Worm (Caenorhabditis elegans) whole organism, young adult: Measurements from ENCODE around the gene T22F3.11.

Experiments
- K12H6.12 ChIP-seq: fragments of 200-800 bp; sonication (Bioruptor generic); optimal IDR thresholded peaks from 2 replicates; lab custom pipeline; 2018; ENCODE audit warnings: mild to moderate bottlenecking, missing genetic modification characterization, missing compliant biosample characterization
- ama-1 ChIP-seq, 3 experiments: fragments of 150-350 bp in 1 of 3; sonication (generic microtip) in 2 of 3; optimal IDR thresholded peaks; 2 replicates each; lab custom pipeline; 2014 to 2018; ENCODE audit warnings: missing biosample characterization in 2 of 3, missing genetic modification characterization in 2 of 3, missing genetic modification reagents in 2 of 3
- aptf-3 ChIP-seq: fragments of 200-800 bp; sonication (Bioruptor generic); IDR thresholded peaks from 2 replicates; pipeline ENCODE4 v1.3.6; 2022; ENCODE audit warnings: missing genetic modification characterization, missing compliant biosample characterization
- attf-3 ChIP-seq: fragments of 200-800 bp; sonication (Bioruptor generic); conservative IDR thresholded peaks from 2 replicates; pipeline ENCODE4 v1.3.6; 2022; ENCODE audit warnings: missing genetic modification reagents, missing genetic modification characterization, missing compliant biosample characterization
- bed-2 ChIP-seq: fragments of 200-800 bp; sonication (Bioruptor generic); IDR thresholded peaks from 2 replicates; pipeline ENCODE4 v1.3.6; 2022; ENCODE audit warnings: missing genetic modification reagents, missing genetic modification characterization, missing compliant biosample characterization
- dpl-1 ChIP-seq: fragments of 150-350 bp; optimal IDR thresholded peaks from 2 replicates; lab custom pipeline; 2014; ENCODE audit warnings: missing biosample characterization, missing genetic modification reagents, missing genetic modification characterization
- ekl-4 ChIP-seq: fragments of 200-800 bp; sonication (Bioruptor generic); IDR thresholded peaks from 2 replicates; pipeline ENCODE4 v1.3.6; 2022; ENCODE audit warnings: missing genetic modification reagents, missing genetic modification characterization, missing compliant biosample characterization
- hmg-1.2 ChIP-seq: fragments of 200-800 bp; sonication (Bioruptor generic); IDR thresholded peaks from 2 replicates; pipeline ENCODE4 v1.3.6; 2022; ENCODE audit warnings: missing genetic modification reagents, missing genetic modification characterization, missing compliant biosample characterization
- madf-6 ChIP-seq: fragments of 200-800 bp; sonication (Bioruptor generic); IDR thresholded peaks from 2 replicates; pipeline ENCODE4 v1.3.6; 2022; ENCODE audit warnings: missing genetic modification reagents, missing genetic modification characterization, missing compliant biosample characterization
- nfya-1 ChIP-seq: sonication (generic microtip); optimal IDR thresholded peaks from 2 replicates; lab custom pipeline; 2017; ENCODE audit warnings: antibody characterized with exemption, missing compliant biosample characterization, missing genetic modification characterization, borderline replicate concordance; ENCODE audit not compliant: insufficient read depth
- nhr-90 ChIP-seq: sonication (generic microtip); optimal IDR thresholded peaks from 2 replicates; lab custom pipeline; 2016; ENCODE audit warnings: missing genotype, mild to moderate bottlenecking, missing genetic modification characterization, missing compliant biosample characterization
- unc-62 ChIP-seq: fragments of 150-350 bp; optimal IDR thresholded peaks from 2 replicates; lab custom pipeline; 2014; ENCODE audit warnings: missing biosample characterization, missing genetic modification reagents, missing genetic modification characterization
- xnd-1 ChIP-seq: sonication (generic microtip); optimal IDR thresholded peaks from 2 replicates; lab custom pipeline; 2016; ENCODE audit warnings: missing genotype, missing genetic modification reagents, missing genetic modification characterization, missing compliant biosample characterization

- TF ChIP-seq unc-62 = no peak
- no peak for TF ChIP-seq aptf-3 (GFP tag; lab: Robert Waterston, UW)
- no peak for TF ChIP-seq ama-1 (optimal IDR thresholded peaks at IDR 0.05; lab: Kevin White, UChicago)
- no peak for TF ChIP-seq ama-1 (GFP tag; optimal IDR thresholded peaks at IDR 0.05; lab: Kevin White, UChicago)
- TF ChIP-seq attf-3 (GFP tag; lab: Robert Waterston, UW) = no peak
- no peak for TF ChIP-seq xnd-1
- no peak for TF ChIP-seq bed-2 (GFP tag; lab: Robert Waterston, UW)
- no peak for TF ChIP-seq dpl-1 (GFP tag; lab: Kevin White, UChicago)
- no peak for TF ChIP-seq K12H6.12 (tag; lab: Kevin White, UChicago)
- TF ChIP-seq nfya-1 (tag; lab: Kevin White, UChicago) = no peak
- TF ChIP-seq nhr-90 (tag; lab: Kevin White, UChicago) = no peak
- TF ChIP-seq madf-6 (GFP tag; lab: Robert Waterston, UW) = no peak
- no peak for TF ChIP-seq hmg-1.2 (GFP tag; lab: Robert Waterston, UW)
- TF ChIP-seq ekl-4 (GFP tag; lab: Robert Waterston, UW) = no peak
These were observed 8.0 kb downstream of the T22F3.11 start for ce11 chrV:3606391-3606790.
